Fruit fly (Drosophila melanogaster): ENCODE data around the gene CG42233.

The CG42233 gene

dm6 chr3R:31758587-31759167 lies 46.4 kb downstream of the CG42233 start, which contains the start of gene CG2187:
Gene CG2187, minus strand, starts transcription at chr3R:31758637.
- TF ChIP-seq Pif1A (GFP tag; optimal IDR thresholded peaks at IDR 0.05) (no peak), CG14655 (GFP tag; optimal IDR thresholded peaks at IDR 0.05) (no peak), Ets98B (GFP tag; IDR thresholded peaks at IDR 0.05) (no peak), CG4496 (GFP tag; IDR thresholded peaks at IDR 0.05) (no peak), D1 (tag; optimal IDR thresholded peaks at IDR 0.05) (no peak), CG8159 (tag; optimal IDR thresholded peaks at IDR 0.05) (no peak), gl (tag; optimal IDR thresholded peaks at IDR 0.05) (no peak), Pif1B (GFP tag; optimal IDR thresholded peaks at IDR 0.05) (no peak), CG13204 (GFP tag; optimal IDR thresholded peaks at IDR 0.05) (no peak), CG8301 (tag; optimal IDR thresholded peaks at IDR 0.05) (no peak), Snoo (tag; optimal IDR thresholded peaks at IDR 0.05) (no peak), CG9948 (tag; optimal IDR thresholded peaks at IDR 0.05) (no peak), fd96Ca (GFP tag; IDR thresholded peaks at IDR 0.05) (no peak), CG34367 (tag; optimal IDR thresholded peaks at IDR 0.05) (no peak), CG15710 (tag; optimal IDR thresholded peaks at IDR 0.05) (no peak), CG17806 (tag; optimal IDR thresholded peaks at IDR 0.05) (no peak), CG12605 (GFP tag; IDR thresholded peaks at IDR 0.05) (no peak), rn (GFP tag; IDR thresholded peaks at IDR 0.05) (no peak), CG10348 (GFP tag; IDR thresholded peaks at IDR 0.05) (no peak)

DNA sequence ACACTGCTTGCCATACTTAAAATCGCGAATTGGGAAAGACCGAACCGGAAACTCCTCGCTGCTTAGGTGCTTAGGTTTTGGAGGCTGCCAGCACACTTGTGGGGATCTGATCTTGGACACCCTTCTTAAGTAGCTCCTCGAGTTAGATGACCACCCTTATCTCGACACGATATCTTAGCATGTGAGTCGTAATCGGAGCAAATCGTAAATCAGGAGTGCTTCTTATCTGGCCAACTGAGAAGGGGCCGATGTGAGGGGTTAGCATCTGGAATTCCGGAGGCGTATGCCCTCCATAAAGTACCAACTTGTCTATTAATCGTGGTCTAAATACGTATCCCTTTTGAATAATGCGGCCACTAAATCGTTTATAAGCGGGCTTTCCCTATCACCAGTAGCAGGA lies 50.5 kb downstream of the CG42233 start, which contains the start of gene salt:
Gene salt (minus strand): TSS at position 101 of the 400 bp plus-strand sequence.
- TF ChIP-seq fd96Ca (GFP tag; IDR thresholded peaks at IDR 0.05) (no peak), CG13204 (GFP tag; optimal IDR thresholded peaks at IDR 0.05) (no peak), Pif1B (GFP tag; optimal IDR thresholded peaks at IDR 0.05) (no peak), CG14655 (GFP tag; optimal IDR thresholded peaks at IDR 0.05) (no peak), CG15710 (tag; optimal IDR thresholded peaks at IDR 0.05) (no peak)
